Fruit fly (Drosophila melanogaster): ENCODE data around the gene InR.

DNA sequence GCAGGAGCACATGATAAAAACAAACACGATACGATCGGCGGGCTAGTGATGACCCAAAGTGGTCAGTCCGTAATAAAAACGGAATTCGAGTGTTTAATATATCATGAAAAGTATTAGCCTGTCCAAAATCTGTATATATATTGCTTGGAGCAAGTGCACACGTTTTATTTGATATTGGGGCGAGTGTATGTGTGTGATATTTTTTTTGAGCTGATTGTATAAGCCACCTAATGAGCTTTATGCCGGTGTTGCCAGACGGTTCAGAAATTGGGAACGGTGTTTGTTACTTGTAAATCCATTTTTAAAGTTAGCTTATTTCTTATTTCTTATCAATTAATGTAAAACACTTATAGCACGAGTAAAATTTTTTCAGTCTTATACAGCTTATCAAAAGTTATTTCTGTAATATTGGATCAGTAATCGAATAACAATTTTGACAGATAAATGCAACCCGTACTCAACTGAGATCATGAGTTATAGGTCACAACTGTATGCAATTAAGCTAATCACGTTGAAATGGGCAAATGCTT is 38.4 kb upstream of the InR start:
- TF ChIP-seq CG8301 (tag; optimal IDR thresholded peaks at IDR 0.05) (no peak), CG17806 (tag; optimal IDR thresholded peaks at IDR 0.05) (no peak), CG14655 (GFP tag; optimal IDR thresholded peaks at IDR 0.05) (no peak), CG9948 (tag; optimal IDR thresholded peaks at IDR 0.05) (no peak), CG12605 (GFP tag; IDR thresholded peaks at IDR 0.05) (no peak), EcR (GFP tag; optimal IDR thresholded peaks at IDR 0.05) (no peak), CG34367 (tag; optimal IDR thresholded peaks at IDR 0.05) (no peak), CG4496 (GFP tag; IDR thresholded peaks at IDR 0.05) (no peak), Pif1B (GFP tag; optimal IDR thresholded peaks at IDR 0.05) (no peak), rn (GFP tag; IDR thresholded peaks at IDR 0.05) (no peak), CG32121 (GFP tag; IDR thresholded peaks at IDR 0.05) (no peak)

Measured in whole organism, pupa.